Worm (Caenorhabditis elegans) whole organism, L3 larva: Measurements from ENCODE around the gene CD4.8.

Source experiments
- R02D3.7 ChIP-seq: fragments of 150-350 bp; optimal IDR thresholded peaks from 2 replicates; lab custom pipeline; 2014; ENCODE audit warnings: missing biosample characterization, missing genetic modification characterization
- ZK546.5 ChIP-seq: sonication (generic microtip); optimal IDR thresholded peaks from 2 replicates; lab custom pipeline; 2017; ENCODE audit warnings: missing biosample characterization, missing genetic modification characterization
- aly-2 ChIP-seq: fragments of 150-350 bp; optimal IDR thresholded peaks from 2 replicates; lab custom pipeline; 2014; ENCODE audit warnings: missing biosample characterization, missing genetic modification characterization
- ama-1 ChIP-seq: fragments of 150-350 bp; optimal IDR thresholded peaks from 2 replicates; lab custom pipeline; 2018
- ceh-16 ChIP-seq: sonication (generic microtip); optimal IDR thresholded peaks from 2 replicates; lab custom pipeline; 2017; ENCODE audit warnings: missing biosample characterization, missing genetic modification characterization
- ceh-28 ChIP-seq: fragments of 150-350 bp; optimal IDR thresholded peaks from 2 replicates; lab custom pipeline; 2014; ENCODE audit warnings: missing biosample characterization, missing genetic modification reagents, missing genetic modification characterization
- ceh-9 ChIP-seq: sonication (generic microtip); optimal IDR thresholded peaks from 2 replicates; lab custom pipeline; 2018; ENCODE audit warnings: missing biosample characterization, missing genetic modification characterization
- egl-27 ChIP-seq: sonication (generic microtip); optimal IDR thresholded peaks from 4 replicates; lab custom pipeline; 2017; ENCODE audit warnings: missing biosample characterization, missing genetic modification reagents, missing genetic modification characterization
- elt-2 ChIP-seq: sonication (generic microtip); optimal IDR thresholded peaks from 2 replicates; lab custom pipeline; 2016; ENCODE audit warnings: missing genetic modification reagents, mild to moderate bottlenecking, missing genetic modification characterization, missing compliant biosample characterization
- eor-1 ChIP-seq, 2 experiments: fragments of 150-350 bp; optimal IDR thresholded peaks; 2 replicates each; lab custom pipeline; 2014 to 2018; ENCODE audit warnings: missing biosample characterization in 2 of 2, missing genetic modification characterization in 2 of 2
- hmg-11 ChIP-seq: sonication (generic microtip); optimal IDR thresholded peaks from 2 replicates; lab custom pipeline; 2016; ENCODE audit warnings: missing genetic modification characterization, missing compliant biosample characterization
- jun-1 ChIP-seq: fragments of 150-350 bp; optimal IDR thresholded peaks from 2 replicates; lab custom pipeline; 2014; ENCODE audit warnings: missing biosample characterization, missing genetic modification reagents, missing genetic modification characterization
- lin-15B ChIP-seq: fragments of 150-350 bp; optimal IDR thresholded peaks from 2 replicates; lab custom pipeline; 2014; ENCODE audit warnings: missing biosample characterization, missing genetic modification characterization
- lin-39 ChIP-seq: fragments of 150-350 bp; optimal IDR thresholded peaks from 2 replicates; lab custom pipeline; 2018; ENCODE audit warnings: missing biosample characterization, missing genetic modification reagents, missing genetic modification characterization
- lsy-12 ChIP-seq: sonication (generic microtip); optimal IDR thresholded peaks from 2 replicates; lab custom pipeline; 2016; ENCODE audit warnings: mild to moderate bottlenecking, missing genetic modification characterization, missing compliant biosample characterization
- mml-1 ChIP-seq: fragments of 150-350 bp; sonication (generic microtip); optimal IDR thresholded peaks from 3 replicates; lab custom pipeline; 2014; ENCODE audit warnings: missing biosample characterization, missing genetic modification characterization
- nfya-1 ChIP-seq: sonication (generic microtip); optimal IDR thresholded peaks from 2 replicates; lab custom pipeline; 2017; ENCODE audit warnings: missing genetic modification characterization, mild to moderate bottlenecking, missing compliant biosample characterization, antibody characterized with exemption, moderate library complexity; ENCODE audit not compliant: insufficient read depth
- nhr-11 ChIP-seq: fragments of 150-350 bp; optimal IDR thresholded peaks from 2 replicates; lab custom pipeline; 2014; ENCODE audit warnings: missing biosample characterization, missing genetic modification characterization
- nhr-12 ChIP-seq: fragments of 150-350 bp; optimal IDR thresholded peaks from 2 replicates; lab custom pipeline; 2014; ENCODE audit warnings: missing biosample characterization, missing genetic modification characterization
- nhr-23 ChIP-seq: fragments of 150-350 bp; optimal IDR thresholded peaks from 2 replicates; lab custom pipeline; 2014; ENCODE audit warnings: missing biosample characterization, missing genetic modification reagents, missing genetic modification characterization
- nhr-25 ChIP-seq: sonication (generic microtip); optimal IDR thresholded peaks from 2 replicates; lab custom pipeline; 2017; ENCODE audit warnings: missing biosample characterization, missing genetic modification characterization
- nhr-28 ChIP-seq: fragments of 150-350 bp; optimal IDR thresholded peaks from 2 replicates; lab custom pipeline; 2014; ENCODE audit warnings: missing biosample characterization, missing genetic modification characterization
- nhr-43 ChIP-seq: sonication (generic microtip); optimal IDR thresholded peaks from 2 replicates; lab custom pipeline; 2016; ENCODE audit warnings: mild to moderate bottlenecking, missing genetic modification characterization, missing compliant biosample characterization; ENCODE audit not compliant: poor library complexity, severe bottlenecking
- nhr-76 ChIP-seq: fragments of 150-350 bp; sonication (generic microtip); optimal IDR thresholded peaks from 5 replicates; lab custom pipeline; 2014; ENCODE audit warnings: missing biosample characterization, missing genetic modification characterization
- nhr-77 ChIP-seq: fragments of 150-350 bp; optimal IDR thresholded peaks from 2 replicates; lab custom pipeline; 2014; ENCODE audit warnings: missing biosample characterization, missing genetic modification characterization
- pha-4 ChIP-seq: fragments of 150-350 bp; optimal IDR thresholded peaks from 2 replicates; lab custom pipeline; 2014; ENCODE audit warnings: missing biosample characterization, missing genetic modification reagents, missing genetic modification characterization
- pqm-1 ChIP-seq: fragments of 150-350 bp; optimal IDR thresholded peaks from 2 replicates; lab custom pipeline; 2017; ENCODE audit warnings: missing biosample characterization, missing genetic modification characterization, inconsistent platforms
- sea-2 ChIP-seq: fragments of 150-350 bp; sonication (generic microtip); optimal IDR thresholded peaks from 4 replicates; lab custom pipeline; 2014; ENCODE audit warnings: missing biosample characterization, missing genetic modification reagents, missing genetic modification characterization
- skn-1 ChIP-seq: fragments of 150-350 bp; optimal IDR thresholded peaks from 2 replicates; lab custom pipeline; 2014; ENCODE audit warnings: missing biosample characterization, missing genetic modification characterization
- snpc-4 ChIP-seq: fragments of 150-350 bp; optimal IDR thresholded peaks from 2 replicates; lab custom pipeline; 2014; ENCODE audit warnings: missing biosample characterization, missing genetic modification characterization
- unc-62 ChIP-seq: fragments of 150-350 bp; sonication (generic microtip); optimal IDR thresholded peaks from 4 replicates; lab custom pipeline; 2014; ENCODE audit warnings: missing biosample characterization, missing genetic modification reagents, missing genetic modification characterization
- zag-1 ChIP-seq: fragments of 150-350 bp; optimal IDR thresholded peaks from 2 replicates; lab custom pipeline; 2014; ENCODE audit warnings: missing biosample characterization, missing genetic modification characterization
- ztf-4 ChIP-seq: fragments of 150-350 bp; optimal IDR thresholded peaks from 2 replicates; lab custom pipeline; 2014; ENCODE audit warnings: missing biosample characterization, missing genetic modification characterization

CD4.8 gene

DNA sequence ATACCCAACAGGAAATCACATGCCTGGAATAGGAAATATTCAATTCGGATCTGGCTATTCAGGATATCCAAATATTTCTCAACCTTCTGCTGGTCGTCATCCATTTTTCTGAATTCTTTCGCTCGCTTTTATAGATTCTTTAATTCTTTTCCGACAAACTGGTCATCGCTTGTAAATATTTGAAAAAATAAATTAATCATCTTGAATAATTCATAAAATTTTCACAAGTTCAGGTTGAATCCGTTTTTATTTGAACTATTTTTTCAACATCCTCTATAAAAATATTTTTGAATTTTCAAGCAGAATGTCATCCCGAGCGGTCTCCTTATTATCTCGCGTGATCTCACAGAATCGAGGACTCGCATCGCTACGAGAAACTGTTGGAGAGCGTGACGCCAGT, 7.8 kb downstream of the CD4.8 start, which contains the start of gene mrpl-48:
Gene mrpl-48 (plus strand): TSS at position 301 of the 400 bp plus-strand sequence.
- TF ChIP-seq lin-39 (tag; lab: Kevin White, UChicago): no peak
- TF ChIP-seq ama-1 (lab: Kevin White, UChicago): peak; percentile 28

DNA sequence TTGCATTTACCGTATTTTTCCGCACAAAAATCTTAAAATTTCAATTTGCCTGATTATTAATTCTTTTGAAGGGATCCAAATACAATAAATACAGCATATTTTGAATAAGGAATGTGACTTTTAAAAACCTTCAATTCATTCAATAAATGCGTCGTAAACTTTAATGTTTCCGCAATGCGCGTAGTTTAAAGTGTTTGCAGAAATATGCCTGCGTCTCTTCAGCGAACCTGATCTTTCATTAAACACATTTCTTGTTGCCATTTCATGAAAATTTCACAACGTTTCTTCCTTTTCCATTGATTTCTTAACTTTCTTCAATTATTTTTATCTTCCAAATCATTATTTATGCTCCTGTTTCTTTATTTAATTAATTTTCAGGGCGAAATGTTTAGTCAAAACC, 8.8 kb downstream of the CD4.8 start, which contains the start of gene vps-37:
Gene vps-37 (plus strand): TSS at position 378 of the 400 bp plus-strand sequence.
- TF ChIP-seq elt-2 (tag; lab: Kevin White, UChicago) (peak; percentile 37), nhr-76 (tag; lab: Kevin White, UChicago) (no peak), nhr-23 (tag; lab: Kevin White, UChicago) (peak; percentile 87), pqm-1 (tag; lab: Kevin White, UChicago) (peak; percentile 13), pha-4 (peak; percentile 90), ceh-9 (tag; lab: Kevin White, UChicago) (no peak), nhr-77 (tag; lab: Kevin White, UChicago) (no peak), eor-1 (tag; optimal IDR thresholded peaks at IDR 0.05; lab: Kevin White, UChicago) (peak in 1 of 2 experiments; percentile 28), zag-1 (tag; lab: Kevin White, UChicago) (no peak), hmg-11 (tag; lab: Kevin White, UChicago) (peak; percentile 74), lin-15B (peak; percentile 78), egl-27 (tag; lab: Kevin White, UChicago) (no peak), sea-2 (peak; percentile 54), nfya-1 (tag; lab: Kevin White, UChicago) (peak; percentile 79), jun-1 (no peak), ceh-28 (tag; lab: Kevin White, UChicago) (peak; percentile 66), nhr-25 (tag; lab: Kevin White, UChicago) (peak; percentile 31), R02D3.7 (tag; lab: Kevin White, UChicago) (peak; percentile 6), nhr-43 (tag; lab: Kevin White, UChicago) (peak; percentile 54), snpc-4 (peak; percentile 79)

DNA sequence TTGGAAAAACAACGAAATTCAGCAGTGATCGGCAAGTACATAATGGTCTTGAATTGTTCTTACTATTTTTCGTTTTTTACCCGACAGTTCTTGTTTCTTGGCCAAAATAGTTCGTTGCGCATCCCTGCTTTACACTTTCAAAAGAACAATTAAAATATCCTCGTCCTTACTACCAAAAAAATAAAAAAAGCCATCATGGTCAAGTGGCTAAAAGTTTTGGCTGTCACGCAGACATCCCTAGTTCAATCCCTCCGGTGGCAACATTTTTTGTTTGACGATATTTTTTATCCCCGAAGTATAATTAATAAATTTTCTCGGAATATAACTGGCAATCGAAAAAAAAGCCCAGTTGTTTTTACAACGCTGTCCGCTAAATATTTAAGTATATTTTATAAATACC, 9.3 kb downstream of the CD4.8 start:
- no peak for TF ChIP-seq nhr-77 (tag; lab: Kevin White, UChicago)
- TF ChIP-seq unc-62 (GFP tag; lab: Kevin White, UChicago): no peak
- peak; percentile 1 for TF ChIP-seq nhr-43 (tag; lab: Kevin White, UChicago)

DNA sequence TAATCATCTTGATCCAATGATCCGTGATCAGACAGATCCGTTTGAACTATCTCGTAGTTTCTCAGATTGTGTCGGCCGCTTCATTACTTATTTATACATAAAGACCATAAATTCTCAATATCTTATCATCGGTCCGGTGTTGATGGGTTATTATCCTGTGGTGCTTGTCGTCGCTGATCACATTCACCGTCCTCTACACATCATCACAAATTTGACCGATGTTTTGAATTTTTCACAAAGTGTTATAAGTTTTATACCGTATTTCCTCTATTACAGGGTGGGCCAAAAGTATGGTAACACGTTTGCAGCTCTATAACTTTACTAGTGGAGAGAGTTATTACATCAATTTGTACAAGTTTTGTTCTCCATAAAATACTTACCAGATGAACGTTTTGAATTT, 13.2 kb downstream of the CD4.8 start:
- TF ChIP-seq nhr-12 (tag; lab: Kevin White, UChicago): no peak
- no peak for TF ChIP-seq jun-1
- no peak for TF ChIP-seq nhr-43 (tag; lab: Kevin White, UChicago)
- TF ChIP-seq snpc-4: no peak
- TF ChIP-seq lsy-12 (tag; lab: Kevin White, UChicago): no peak
- TF ChIP-seq nhr-25 (tag; lab: Kevin White, UChicago): no peak
- no peak for TF ChIP-seq elt-2 (tag; lab: Kevin White, UChicago)
- TF ChIP-seq pqm-1 (tag; lab: Kevin White, UChicago): no peak
- TF ChIP-seq pha-4: no peak
- no peak for TF ChIP-seq ZK546.5
- TF ChIP-seq lin-15B: no peak
- no peak for TF ChIP-seq nhr-77 (tag; lab: Kevin White, UChicago)
- TF ChIP-seq aly-2 (tag; lab: Kevin White, UChicago): no peak
- no peak for TF ChIP-seq nhr-28 (tag; lab: Kevin White, UChicago)
- no peak for TF ChIP-seq mml-1 (tag; lab: Kevin White, UChicago)
- TF ChIP-seq nhr-11: no peak
- TF ChIP-seq ztf-4 (tag; lab: Kevin White, UChicago): no peak
- no peak for TF ChIP-seq hmg-11 (tag; lab: Kevin White, UChicago)
- no peak for TF ChIP-seq skn-1 (tag; lab: Kevin White, UChicago)
- no peak for TF ChIP-seq egl-27 (tag; lab: Kevin White, UChicago)

DNA sequence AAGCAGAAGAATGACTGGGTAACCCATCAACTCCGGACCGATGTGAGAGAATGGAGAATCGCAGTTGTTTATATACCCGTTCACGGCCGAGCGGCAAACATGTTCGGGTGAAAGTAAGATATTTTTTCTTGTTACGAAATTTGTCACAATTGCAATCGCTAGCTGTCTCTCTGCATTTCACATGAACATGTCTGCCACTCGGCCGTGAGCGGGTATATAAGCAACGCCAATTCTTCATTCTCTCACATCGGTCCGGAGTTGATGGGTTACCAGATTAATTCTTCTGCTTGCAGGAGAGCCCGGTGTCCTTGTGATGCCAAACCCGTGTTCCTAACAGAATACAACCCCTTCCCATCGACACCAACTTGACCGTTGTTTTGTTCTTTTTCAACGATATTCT, 14.1 kb downstream of the CD4.8 start:
- peak; percentile 96 for TF ChIP-seq snpc-4
- peak; percentile 41 for TF ChIP-seq nhr-25 (tag; lab: Kevin White, UChicago)
- peak; percentile 2 for TF ChIP-seq hmg-11 (tag; lab: Kevin White, UChicago)
- no peak for TF ChIP-seq ceh-16 (tag; lab: Kevin White, UChicago)
